Fruit fly (Drosophila melanogaster): Measurements from ENCODE around the gene SF2.

DNA sequence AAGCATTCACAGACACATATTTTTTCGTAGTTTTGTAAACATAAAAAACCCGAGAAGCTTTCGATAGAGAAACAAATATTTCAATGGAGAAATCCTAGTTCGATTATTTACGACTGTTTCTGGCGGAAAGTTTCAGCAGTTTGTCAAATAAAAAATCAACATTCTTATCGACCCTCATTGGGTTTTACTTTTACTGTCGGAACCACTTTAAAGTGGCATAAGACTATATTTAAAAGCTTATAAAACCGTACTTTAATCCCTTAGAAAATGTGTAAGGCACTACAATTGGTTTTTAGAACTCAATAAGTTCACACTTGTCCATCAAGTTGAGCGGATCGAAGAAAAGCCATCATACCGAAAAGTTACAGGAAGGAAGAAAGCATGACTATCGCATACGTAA is 16.6 kb downstream of the SF2 start, which contains the start of gene CG17929:
- TF ChIP-seq CG8478 (optimal IDR thresholded peaks at IDR 0.05), result no peak
- TF ChIP-seq CTCF (optimal IDR thresholded peaks at IDR 0.05), result no peak
